Fruit fly (Drosophila melanogaster) Kc167 (cell line): ENCODE results near the gene PGAP1.

Source experiments
- Myc ChIP-seq: fragments of >200 bp; optimal IDR thresholded peaks from 2 replicates; lab custom pipeline; 2017; ENCODE audit warnings: missing external identifiers
- Sin3A ChIP-seq: fragments of >200 bp; optimal IDR thresholded peaks from 2 replicates; lab custom pipeline; 2018; ENCODE audit warnings: missing external identifiers
- h ChIP-seq: fragments of >200 bp; optimal IDR thresholded peaks from 3 replicates; lab custom pipeline; 2018; ENCODE audit warnings: missing external identifiers
- insv ChIP-seq: fragments of >200 bp; optimal IDR thresholded peaks from 3 replicates; lab custom pipeline; 2018; ENCODE audit warnings: missing external identifiers
- psq ChIP-seq: fragments of >200 bp; optimal IDR thresholded peaks from 2 replicates; lab custom pipeline; 2017; ENCODE audit warnings: missing external identifiers
- ttk ChIP-seq: sonication (Bioruptor generic); optimal IDR thresholded peaks from 2 replicates; lab custom pipeline; 2017; ENCODE audit warnings: missing external identifiers

Gene PGAP1

dm6 chrX:5690216-5690523 is 897 bp upstream of the PGAP1 start:
- TF ChIP-seq Myc (lab: Kevin White, UChicago) (no peak), h (lab: Kevin White, UChicago) (no peak), psq (lab: Kevin White, UChicago) (no peak), insv (no peak), Sin3A (no peak), ttk (no peak)

DNA sequence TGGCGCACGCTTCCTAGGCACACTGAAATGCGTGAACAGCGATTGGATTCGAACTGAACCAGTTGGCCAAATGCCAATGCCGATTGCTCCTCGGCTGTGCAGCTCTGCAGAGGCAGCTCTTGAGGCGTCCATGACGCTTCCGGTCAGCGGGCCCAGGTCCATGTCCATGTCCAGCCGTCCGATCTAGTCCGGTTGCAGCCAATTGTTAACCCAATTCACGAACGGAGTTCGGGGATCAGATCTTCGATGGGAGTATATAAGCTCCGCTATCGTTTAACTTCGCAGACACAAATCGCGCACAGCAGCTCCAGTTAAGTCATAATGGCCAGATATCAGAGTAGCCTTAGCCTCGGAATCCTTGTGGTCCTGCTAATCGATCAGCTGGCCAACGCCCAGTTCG is 6.3 kb downstream of the PGAP1 start, which contains the start of gene CG42449:
CG42449 (plus strand) TSS at position 301 of the 400 bp plus-strand sequence.
- TF ChIP-seq psq (lab: Kevin White, UChicago) (no peak), insv (no peak), Myc (lab: Kevin White, UChicago) (no peak), h (lab: Kevin White, UChicago) (no peak), ttk (no peak), Sin3A (no peak)

- TF ChIP-seq psq (lab: Kevin White, UChicago) = no peak
- TF ChIP-seq insv = no peak
- no peak for TF ChIP-seq Sin3A
- TF ChIP-seq h (lab: Kevin White, UChicago) = no peak
- no peak for TF ChIP-seq Myc (lab: Kevin White, UChicago)
- TF ChIP-seq ttk = no peak
Observed at dm6 chrX:5679933-5680667, 9.2 kb downstream of the PGAP1 start, which contains the start of the genes Tre1 and Gr5a. Gene Tre1, minus strand, starts transcription at chrX:5679977. Gene Gr5a, plus strand, starts transcription at chrX:5680617.

DNA sequence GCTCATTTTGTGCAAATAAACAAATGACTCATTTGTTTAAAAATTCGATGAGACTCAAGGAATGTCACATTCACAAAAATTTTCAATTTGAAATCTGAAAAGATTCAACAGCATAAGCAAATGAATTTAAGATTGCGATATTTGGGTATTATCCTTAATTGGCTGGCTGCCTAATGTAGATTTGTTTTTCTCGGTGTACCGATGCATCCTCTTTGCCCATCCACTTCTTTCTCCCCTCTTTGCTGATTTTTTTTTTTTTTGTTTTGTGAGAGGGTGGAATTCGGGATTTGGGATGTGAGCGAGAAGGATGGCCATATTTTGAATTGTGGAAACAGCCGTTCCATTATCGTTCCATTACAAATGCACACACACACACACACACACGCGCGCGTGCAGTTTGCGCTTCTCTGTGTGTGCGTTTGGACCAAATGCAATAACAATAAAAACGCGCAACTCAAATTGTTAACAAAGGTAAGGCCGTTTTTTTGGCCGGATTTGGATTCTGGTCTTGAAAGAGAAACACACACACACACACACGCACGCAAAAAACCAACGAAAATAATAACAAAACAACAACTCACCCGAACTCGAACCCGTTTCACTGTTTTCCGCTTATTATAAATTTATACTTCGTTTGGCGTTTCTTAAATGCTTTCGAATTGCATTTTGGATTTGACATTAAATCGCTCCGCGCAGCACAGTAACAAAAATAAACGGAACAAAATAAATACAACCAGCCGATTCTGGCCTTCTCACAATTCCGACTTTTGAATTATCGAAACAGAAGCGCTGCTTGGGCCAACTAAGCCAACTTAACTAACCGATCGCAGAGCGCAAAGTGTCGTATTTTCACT is 10.0 kb downstream of the PGAP1 start:
- TF ChIP-seq psq (lab: Kevin White, UChicago) (no peak), Sin3A (no peak)

DNA sequence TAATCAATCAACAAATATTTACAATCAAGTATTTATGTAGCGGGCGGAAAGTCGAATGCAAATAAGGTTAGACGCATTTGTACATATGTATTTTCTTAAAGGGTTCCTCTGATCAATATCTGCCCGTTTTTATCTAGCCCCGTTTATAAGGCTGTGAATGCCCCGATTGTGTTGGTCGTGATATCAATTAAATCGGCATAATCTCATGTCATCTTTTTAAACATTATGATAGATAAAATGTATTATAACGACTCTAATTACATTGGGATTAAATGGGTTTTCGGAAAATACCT is 11.1 kb downstream of the PGAP1 start:
- TF ChIP-seq insv (no peak), ttk (no peak), Sin3A (no peak), h (lab: Kevin White, UChicago) (no peak), Myc (lab: Kevin White, UChicago) (no peak), psq (lab: Kevin White, UChicago) (no peak)

DNA sequence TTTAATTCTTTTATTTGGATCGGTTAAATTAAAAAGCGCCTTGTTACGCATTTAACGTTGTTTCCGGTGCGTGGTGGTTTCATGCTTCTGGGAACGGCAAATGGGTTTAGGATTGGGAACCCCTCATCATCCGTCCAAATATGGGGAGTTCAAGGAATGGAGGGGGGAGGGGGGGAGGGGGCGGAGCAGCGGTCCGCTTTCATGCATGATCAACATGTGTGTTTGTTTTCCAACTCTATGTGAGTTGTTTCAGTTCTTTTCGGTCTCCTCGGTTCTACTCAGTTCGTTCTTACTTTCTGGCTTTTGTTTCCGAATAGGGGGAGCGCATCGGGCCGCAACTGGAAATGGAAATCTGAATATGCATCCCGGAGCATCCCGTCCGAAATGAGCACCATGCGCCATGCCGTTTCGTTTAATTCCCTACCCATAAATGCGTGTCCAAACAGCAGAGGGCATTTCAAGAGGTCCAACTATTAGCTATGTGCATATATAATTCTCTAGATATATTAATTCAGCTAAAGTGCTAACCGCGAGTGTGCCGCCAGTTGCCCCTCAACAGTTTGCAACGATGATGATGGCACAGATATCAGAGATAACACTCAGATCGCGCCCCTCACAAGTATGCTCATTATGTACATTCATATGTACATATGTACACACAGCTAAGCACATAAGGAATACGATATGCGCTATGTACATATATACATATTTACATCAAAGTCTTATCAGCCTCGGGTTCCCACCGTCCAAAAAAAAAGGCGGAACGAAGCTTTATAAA is 11.7 kb downstream of the PGAP1 start:
- TF ChIP-seq insv = no peak
- no peak for TF ChIP-seq Sin3A
- no peak for TF ChIP-seq Myc (lab: Kevin White, UChicago)
- TF ChIP-seq h (lab: Kevin White, UChicago) = no peak
- TF ChIP-seq psq (lab: Kevin White, UChicago) = no peak
- TF ChIP-seq ttk = no peak

DNA sequence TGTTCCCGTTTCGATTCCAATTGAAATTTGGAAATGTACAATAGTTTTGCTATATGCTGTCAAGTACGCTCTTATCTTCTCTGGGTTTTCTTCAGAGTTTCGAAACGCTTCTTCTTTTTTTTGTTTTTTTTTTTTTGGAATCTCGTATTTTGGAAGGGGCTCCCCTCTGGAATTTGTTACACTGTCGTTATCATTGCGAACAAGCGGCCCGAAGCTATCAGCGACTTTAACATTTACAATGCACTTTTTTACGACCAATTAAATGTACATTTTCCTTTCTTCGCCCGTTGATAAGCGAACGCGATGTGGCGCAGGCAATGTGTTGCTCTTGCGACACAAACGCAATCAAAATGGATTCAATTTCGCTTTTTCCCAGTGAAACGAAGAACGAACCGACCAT is 12.4 kb downstream of the PGAP1 start:
- no peak for TF ChIP-seq Sin3A
- TF ChIP-seq h (lab: Kevin White, UChicago) = no peak
- TF ChIP-seq psq (lab: Kevin White, UChicago) = no peak
- TF ChIP-seq ttk = no peak
- TF ChIP-seq Myc (lab: Kevin White, UChicago) = no peak
- TF ChIP-seq insv = no peak

dm6 chrX:5672243-5673051 is 16.8 kb downstream of the PGAP1 start, which contains the start of gene RpL35:
Gene RpL35, plus strand, starts transcription at chrX:5672401.
- no peak for TF ChIP-seq Myc (lab: Kevin White, UChicago)

DNA sequence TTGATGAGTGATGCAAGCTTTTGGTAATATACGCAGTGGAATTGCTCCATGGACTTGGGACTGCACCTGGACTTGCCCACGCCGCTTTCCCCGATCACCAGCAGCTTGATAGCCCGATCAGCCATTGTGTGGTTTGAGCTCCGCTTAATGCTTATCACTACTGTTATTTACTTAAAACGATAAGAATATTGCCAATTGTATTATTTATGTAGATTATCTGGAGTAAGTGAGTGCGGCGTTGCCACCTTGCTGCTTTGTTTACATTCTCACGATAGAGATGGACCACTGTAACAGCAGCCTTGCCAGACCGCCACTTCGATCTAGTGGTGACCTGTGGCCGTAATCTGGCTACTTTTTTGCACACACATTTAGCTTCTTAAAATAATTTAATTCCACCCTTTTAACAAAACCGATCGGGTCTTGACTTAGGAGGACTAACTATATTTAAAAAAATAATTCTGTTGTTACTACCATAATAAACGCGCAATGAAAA is 17.7 kb downstream of the PGAP1 start, which contains the start of gene Rab18:
Rab18 (minus strand) TSS at position 276 of the 493 bp plus-strand sequence.
- TF ChIP-seq ttk = no peak
- no peak for TF ChIP-seq Sin3A
- TF ChIP-seq psq (lab: Kevin White, UChicago) = no peak
- no peak for TF ChIP-seq Myc (lab: Kevin White, UChicago)
- no peak for TF ChIP-seq h (lab: Kevin White, UChicago)
- TF ChIP-seq insv = no peak

dm6 chrX:5665902-5666301 is 23.4 kb downstream of the PGAP1 start, which contains the start of the genes Sirt4 and CG4119:
Gene Sirt4, minus strand, starts transcription at chrX:5665940.
Gene CG4119, plus strand, starts transcription at chrX:5666052.
- TF ChIP-seq h (lab: Kevin White, UChicago) = no peak
- no peak for TF ChIP-seq Sin3A
- TF ChIP-seq psq (lab: Kevin White, UChicago) = no peak
- TF ChIP-seq insv = no peak
- no peak for TF ChIP-seq ttk
- no peak for TF ChIP-seq Myc (lab: Kevin White, UChicago)

dm6 chrX:5664222-5664621 is 25.1 kb downstream of the PGAP1 start:
- no peak for TF ChIP-seq ttk
- no peak for TF ChIP-seq Sin3A
- TF ChIP-seq h (lab: Kevin White, UChicago) = no peak
- TF ChIP-seq insv = no peak
- no peak for TF ChIP-seq Myc (lab: Kevin White, UChicago)
- no peak for TF ChIP-seq psq (lab: Kevin White, UChicago)
